Worm (Caenorhabditis elegans): ENCODE measurements around the gene ZK632.11.
A peak's percentile ranks its signal among the peaks of the same experiment; 100 is the strongest.

ZK632.11 gene

ce11 chrIII:9786776-9787175 lies 40.9 kb upstream of the ZK632.11 start:
- TF ChIP-seq mbf-1 (tag; optimal IDR thresholded peaks at IDR 0.05) = no peak
- TF ChIP-seq crh-2 (tag; optimal IDR thresholded peaks at IDR 0.05) = peak; percentile 84
- peak; percentile 95 for TF ChIP-seq fos-1 (tag; optimal IDR thresholded peaks at IDR 0.05)

- TF ChIP-seq nhr-23 (tag; optimal IDR thresholded peaks at IDR 0.05) (no peak), ztf-11 (tag; optimal IDR thresholded peaks at IDR 0.05) (no peak), unc-39 (tag; optimal IDR thresholded peaks at IDR 0.05) (no peak), R02D3.7 (tag; optimal IDR thresholded peaks at IDR 0.05) (no peak), fos-1 (tag; optimal IDR thresholded peaks at IDR 0.05) (no peak), nhr-11 (tag; optimal IDR thresholded peaks at IDR 0.05) (no peak), zag-1 (tag; optimal IDR thresholded peaks at IDR 0.05) (no peak), unc-55 (GFP tag; optimal IDR thresholded peaks at IDR 0.05) (no peak), elt-3 (tag; optimal IDR thresholded peaks at IDR 0.05) (no peak), sma-3 (GFP tag; optimal IDR thresholded peaks at IDR 0.05) (no peak), egl-27 (tag; optimal IDR thresholded peaks at IDR 0.05) (no peak), crh-2 (tag; optimal IDR thresholded peaks at IDR 0.05) (no peak)
Observed at ce11 chrIII:9789083-9789482, 38.6 kb upstream of the ZK632.11 start.

DNA sequence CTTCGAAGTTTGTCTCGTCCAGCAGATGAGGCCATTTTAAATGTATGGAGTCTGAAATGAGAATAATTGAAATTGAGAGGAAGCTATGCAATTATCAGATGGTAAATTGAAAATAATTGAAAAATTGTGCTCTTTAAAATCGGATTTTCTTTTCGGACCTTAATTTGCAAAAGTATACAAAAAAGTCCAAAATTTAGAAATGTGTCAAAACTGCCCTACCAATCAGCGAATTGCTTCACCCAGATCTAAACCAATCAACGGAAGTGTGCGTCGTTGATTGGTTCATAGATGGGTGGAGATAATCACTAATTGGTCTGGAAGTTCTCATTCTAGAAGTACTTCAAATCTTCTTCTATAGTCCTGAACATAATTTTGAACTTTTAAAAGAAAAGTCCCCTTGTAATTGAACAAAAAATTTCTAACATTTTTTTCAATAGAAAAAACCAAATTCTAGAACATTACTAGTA lies 38.1 kb upstream of the ZK632.11 start, which contains the start of gene R10E11.5:
Gene R10E11.5 (minus strand): TSS at position 51 of the 467 bp plus-strand sequence.
- no peak for TF ChIP-seq nhr-25 (tag; optimal IDR thresholded peaks at IDR 0.05)
- TF ChIP-seq egl-27 (tag; optimal IDR thresholded peaks at IDR 0.05) = no peak
- no peak for TF ChIP-seq ztf-11 (tag; optimal IDR thresholded peaks at IDR 0.05)
- TF ChIP-seq ama-1 (optimal IDR thresholded peaks at IDR 0.05) = no peak
- no peak for TF ChIP-seq alr-1 (tag; optimal IDR thresholded peaks at IDR 0.05)
- TF ChIP-seq sem-4 (tag; optimal IDR thresholded peaks at IDR 0.05) = no peak
- no peak for TF ChIP-seq lin-11 (tag; optimal IDR thresholded peaks at IDR 0.05)

ce11 chrIII:9793592-9794417 lies 33.9 kb upstream of the ZK632.11 start, which contains the start of the genes R10E11.9 and mcm-6:
Gene R10E11.9 (minus strand): TSS chrIII:9793642.
Gene mcm-6 (plus strand): TSS chrIII:9794367.
- TF ChIP-seq nhr-237 (tag; optimal IDR thresholded peaks at IDR 0.05) = no peak
- TF ChIP-seq mbf-1 (tag; optimal IDR thresholded peaks at IDR 0.05) = no peak
- TF ChIP-seq gmeb-1 (tag; optimal IDR thresholded peaks at IDR 0.05) = peak; percentile 62
- no peak for TF ChIP-seq nhr-10 (tag; optimal IDR thresholded peaks at IDR 0.05)
- TF ChIP-seq egl-27 (tag; optimal IDR thresholded peaks at IDR 0.05) = no peak
- TF ChIP-seq F13H6.1 (tag; optimal IDR thresholded peaks at IDR 0.05) = no peak
- TF ChIP-seq crh-2 (tag; optimal IDR thresholded peaks at IDR 0.05) = no peak
- TF ChIP-seq R02D3.7 (tag; optimal IDR thresholded peaks at IDR 0.05) = no peak
- TF ChIP-seq blmp-1 (tag; optimal IDR thresholded peaks at IDR 0.05; ENCODE audit: insufficient read depth) = no peak
- TF ChIP-seq mdl-1 (tag; optimal IDR thresholded peaks at IDR 0.05) = no peak
- TF ChIP-seq fos-1 (tag; optimal IDR thresholded peaks at IDR 0.05) = no peak
- no peak for TF ChIP-seq ztf-1 (GFP tag; conservative IDR thresholded peaks at IDR 0.05)
- TF ChIP-seq lin-13 (GFP tag; optimal IDR thresholded peaks at IDR 0.05) = no peak
- TF ChIP-seq lsy-2 (tag; optimal IDR thresholded peaks at IDR 0.05) = peak in 1 of 2 experiments; percentile 20
- peak; percentile 16 for TF ChIP-seq C34F6.9 (tag; optimal IDR thresholded peaks at IDR 0.05)
- no peak for TF ChIP-seq sem-4 (tag; optimal IDR thresholded peaks at IDR 0.05)

- no peak for TF ChIP-seq nhr-237 (tag; optimal IDR thresholded peaks at IDR 0.05)
- TF ChIP-seq alr-1 (tag; optimal IDR thresholded peaks at IDR 0.05) = no peak
- TF ChIP-seq sma-9 (GFP tag; optimal IDR thresholded peaks at IDR 0.05) = no peak
- no peak for TF ChIP-seq sma-9 (tag; optimal IDR thresholded peaks at IDR 0.05)
- no peak for TF ChIP-seq nhr-11 (tag; optimal IDR thresholded peaks at IDR 0.05)
- no peak for TF ChIP-seq nhr-129 (tag; optimal IDR thresholded peaks at IDR 0.05)
- TF ChIP-seq C34F6.9 (tag; optimal IDR thresholded peaks at IDR 0.05) = no peak
- no peak for TF ChIP-seq ceh-16 (tag; optimal IDR thresholded peaks at IDR 0.05)
- no peak for TF ChIP-seq nhr-21 (tag; optimal IDR thresholded peaks at IDR 0.05)
- no peak for TF ChIP-seq unc-55 (GFP tag; optimal IDR thresholded peaks at IDR 0.05)
- no peak for TF ChIP-seq elt-1 (tag; optimal IDR thresholded peaks at IDR 0.05)
- no peak for TF ChIP-seq nhr-6 (tag; optimal IDR thresholded peaks at IDR 0.05)
- TF ChIP-seq nhr-12 (tag; optimal IDR thresholded peaks at IDR 0.05) = no peak
Observed at ce11 chrIII:9796448-9796847, 31.3 kb upstream of the ZK632.11 start, which contains the start of gene srxa-10. Gene srxa-10 (minus strand): TSS chrIII:9796548.
